Worm (Caenorhabditis elegans) whole organism, late embryonic: ENCODE results near the gene lmd-4.

Experiments used
- ama-1 ChIP-seq: fragments of 150-350 bp; optimal IDR thresholded peaks from 2 replicates; lab custom pipeline; 2014
- elt-2 ChIP-seq: sonication (generic microtip); optimal IDR thresholded peaks from 2 replicates; lab custom pipeline; 2016; ENCODE audit warnings: missing genetic modification reagents, missing genetic modification characterization, missing compliant biosample characterization
- fkh-10 ChIP-seq: fragments of 150-350 bp; optimal IDR thresholded peaks from 2 replicates; lab custom pipeline; 2014; ENCODE audit warnings: missing biosample characterization, missing genetic modification reagents, missing genetic modification characterization
- nhr-11 ChIP-seq: fragments of 150-350 bp; optimal IDR thresholded peaks from 2 replicates; lab custom pipeline; 2014; ENCODE audit warnings: missing biosample characterization, missing genetic modification characterization
- pha-4 ChIP-seq: fragments of 150-350 bp; optimal IDR thresholded peaks from 2 replicates; lab custom pipeline; 2018; ENCODE audit warnings: missing biosample characterization, missing genetic modification reagents, missing genetic modification characterization
- tbx-2 ChIP-seq: sonication (generic microtip); optimal IDR thresholded peaks from 2 replicates; lab custom pipeline; 2016; ENCODE audit warnings: missing genetic modification characterization, missing compliant biosample characterization
- unc-3 ChIP-seq, 2 experiments: fragments of 200-800 bp in 1 of 2; sonication (Bioruptor generic) in 1 of 2; sonication (generic microtip) in 1 of 2; conservative IDR thresholded peaks in 1 of 2; optimal IDR thresholded peaks in 1 of 2; 2 replicates each; pipeline versions ENCODE4 v1.3.6 to Lab custom; 2016 to 2022; ENCODE audit warnings: missing compliant biosample characterization in 2 of 2, missing genetic modification characterization in 2 of 2, missing genetic modification reagents in 1 of 2
- unc-55 ChIP-seq: sonication (generic microtip); optimal IDR thresholded peaks from 2 replicates; lab custom pipeline; 2017; ENCODE audit warnings: missing biosample characterization, missing genetic modification reagents, missing genetic modification characterization
- unc-86 ChIP-seq: sonication (generic microtip); optimal IDR thresholded peaks from 2 replicates; lab custom pipeline; 2016; ENCODE audit warnings: missing genetic modification characterization, missing compliant biosample characterization
- zip-5 ChIP-seq: sonication (generic microtip); optimal IDR thresholded peaks from 2 replicates; lab custom pipeline; 2016; ENCODE audit warnings: missing genetic modification characterization, missing compliant biosample characterization

DNA sequence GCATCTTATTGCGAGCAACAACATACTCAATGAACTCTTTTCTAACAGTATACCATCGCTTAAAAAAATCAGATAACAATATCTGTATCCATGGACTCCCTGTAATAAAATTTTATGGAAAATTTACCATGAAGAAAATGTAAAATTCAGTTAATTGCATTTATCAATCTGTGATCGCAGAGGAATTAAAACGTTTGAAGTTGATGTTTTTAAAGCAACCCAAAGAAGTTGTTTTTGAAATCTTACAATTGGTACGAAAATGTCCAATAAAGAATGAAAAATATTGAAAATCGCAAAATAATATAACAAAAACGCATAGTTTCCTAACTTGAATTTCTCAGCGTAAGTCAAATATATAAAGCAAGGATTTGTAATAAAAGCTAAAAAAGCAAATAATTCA is 23.5 kb downstream of the lmd-4 start, which contains the start of gene srj-32:
- TF ChIP-seq ama-1 (lab: Kevin White, UChicago) (no peak), pha-4 (tag; lab: Kevin White, UChicago) (no peak), unc-55 (GFP tag; lab: Kevin White, UChicago) (no peak), zip-5 (tag; lab: Kevin White, UChicago) (no peak), fkh-10 (GFP tag; lab: Kevin White, UChicago) (no peak), tbx-2 (tag; lab: Kevin White, UChicago) (no peak), elt-2 (no peak), unc-86 (tag; lab: Kevin White, UChicago) (no peak), unc-3 (GFP tag; conservative IDR thresholded peaks at IDR 0.05; lab: Robert Waterston, UW) (no peak), unc-3 (tag; optimal IDR thresholded peaks at IDR 0.05; lab: Kevin White, UChicago) (no peak), nhr-11 (no peak)
